Fruit fly (Drosophila melanogaster) whole organism, pupa: ENCODE results near the gene CG13039.

Experiments used
- CG13204 ChIP-seq: fragments of 200-800 bp; sonication (Bioruptor generic); optimal IDR thresholded peaks from 2 replicates; lab custom pipeline; 2018; ENCODE audit warnings: missing biosample characterization, mild to moderate bottlenecking, missing genetic modification characterization, moderate library complexity
- CG14655 ChIP-seq: fragments of 200-800 bp; sonication (Bioruptor generic); optimal IDR thresholded peaks from 3 replicates; lab custom pipeline; 2017; ENCODE audit warnings: mild to moderate bottlenecking, missing biosample characterization, missing genetic modification reagents, missing genetic modification characterization
- CG15710 ChIP-seq: fragments of 200-800 bp; sonication (Bioruptor generic); optimal IDR thresholded peaks from 2 replicates; lab custom pipeline; 2018; ENCODE audit warnings: missing biosample characterization, mild to moderate bottlenecking, missing genetic modification characterization, moderate library complexity
- CG17806 ChIP-seq: fragments of 200-800 bp; sonication (Bioruptor generic); optimal IDR thresholded peaks from 2 replicates; lab custom pipeline; 2018; ENCODE audit warnings: missing biosample characterization, mild to moderate bottlenecking, missing genetic modification characterization, moderate library complexity
- CG34367 ChIP-seq: fragments of 200-800 bp; sonication (Bioruptor generic); optimal IDR thresholded peaks from 2 replicates; lab custom pipeline; 2018; ENCODE audit warnings: missing biosample characterization, mild to moderate bottlenecking, missing genetic modification characterization
- CG8301 ChIP-seq: fragments of 200-800 bp; sonication (Bioruptor generic); optimal IDR thresholded peaks from 2 replicates; lab custom pipeline; 2018; ENCODE audit warnings: missing biosample characterization, mild to moderate bottlenecking, missing genetic modification characterization
- CG9948 ChIP-seq: fragments of 200-800 bp; sonication (Bioruptor generic); optimal IDR thresholded peaks from 2 replicates; lab custom pipeline; 2018; ENCODE audit warnings: missing biosample characterization, mild to moderate bottlenecking, missing genetic modification characterization, moderate library complexity
- D1 ChIP-seq: fragments of 200-800 bp; sonication (Bioruptor generic); optimal IDR thresholded peaks from 2 replicates; lab custom pipeline; 2018; ENCODE audit warnings: missing biosample characterization, mild to moderate bottlenecking, missing genetic modification characterization, moderate library complexity
- EcR ChIP-seq: fragments of 200-800 bp; sonication (Bioruptor generic); optimal IDR thresholded peaks from 3 replicates; lab custom pipeline; 2019; ENCODE audit warnings: missing biosample characterization, missing genetic modification characterization, mild to moderate bottlenecking, moderate library complexity, missing genetic modification reagents
- Ets98B ChIP-seq: fragments of 200-800 bp; sonication (Bioruptor generic); IDR thresholded peaks from 2 replicates; pipeline ENCODE4 v1.3.6; 2022; ENCODE audit warnings: missing biosample characterization, missing genetic modification characterization
- Pif1A ChIP-seq: fragments of 200-800 bp; sonication (Bioruptor generic); optimal IDR thresholded peaks from 3 replicates; lab custom pipeline; 2016; ENCODE audit warnings: missing biosample characterization, missing genetic modification characterization
- Snoo ChIP-seq: fragments of 200-800 bp; sonication (Bioruptor generic); optimal IDR thresholded peaks from 3 replicates; lab custom pipeline; 2017; ENCODE audit warnings: missing biosample characterization, mild to moderate bottlenecking, missing genetic modification characterization, inconsistent platforms
- gl ChIP-seq: fragments of 200-800 bp; sonication (Bioruptor generic); optimal IDR thresholded peaks from 2 replicates; lab custom pipeline; 2018; ENCODE audit warnings: missing biosample characterization, mild to moderate bottlenecking, missing genetic modification characterization
- rn ChIP-seq: fragments of 200-800 bp; sonication (Bioruptor generic); IDR thresholded peaks from 2 replicates; pipeline ENCODE4 v1.3.6; 2022; ENCODE audit warnings: missing biosample characterization, missing genetic modification characterization

DNA sequence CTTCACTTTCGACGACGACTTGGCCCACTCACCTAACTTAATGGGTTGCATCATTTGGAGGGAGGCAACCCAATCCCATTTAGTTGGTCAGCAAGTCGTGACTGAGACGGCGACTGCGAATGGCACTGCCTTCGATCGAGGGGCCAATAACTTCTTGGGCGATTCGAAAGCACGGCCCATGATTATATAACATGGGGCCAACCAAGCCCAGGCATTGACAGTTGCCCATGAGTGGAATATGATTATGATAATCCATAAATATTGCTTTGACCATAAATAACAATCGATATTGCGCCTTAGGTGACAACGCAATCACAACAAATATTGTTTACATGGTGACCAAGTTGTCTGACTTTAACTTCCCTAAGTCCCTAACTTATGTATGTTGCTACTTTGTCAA lies 42.7 kb downstream of the CG13039 start, which contains the start of gene CG13048:
- TF ChIP-seq Pif1A: no peak
- no peak for TF ChIP-seq CG15710 (tag; lab: Kevin White, UChicago)
- no peak for TF ChIP-seq CG34367 (tag; lab: Kevin White, UChicago)
- no peak for TF ChIP-seq EcR
- TF ChIP-seq gl (tag; lab: Kevin White, UChicago): no peak
- TF ChIP-seq Ets98B (GFP tag; lab: Robert Waterston, UW): no peak
- TF ChIP-seq CG9948 (tag; lab: Kevin White, UChicago): no peak
- no peak for TF ChIP-seq CG17806
- no peak for TF ChIP-seq D1 (tag; lab: Kevin White, UChicago)
- no peak for TF ChIP-seq CG14655 (GFP tag; lab: Kevin White, UChicago)
- no peak for TF ChIP-seq CG13204
- TF ChIP-seq CG8301: no peak
- no peak for TF ChIP-seq Snoo (tag; lab: Kevin White, UChicago)
- no peak for TF ChIP-seq rn (GFP tag; lab: Robert Waterston, UW)
